In the genomic region with DNA sequence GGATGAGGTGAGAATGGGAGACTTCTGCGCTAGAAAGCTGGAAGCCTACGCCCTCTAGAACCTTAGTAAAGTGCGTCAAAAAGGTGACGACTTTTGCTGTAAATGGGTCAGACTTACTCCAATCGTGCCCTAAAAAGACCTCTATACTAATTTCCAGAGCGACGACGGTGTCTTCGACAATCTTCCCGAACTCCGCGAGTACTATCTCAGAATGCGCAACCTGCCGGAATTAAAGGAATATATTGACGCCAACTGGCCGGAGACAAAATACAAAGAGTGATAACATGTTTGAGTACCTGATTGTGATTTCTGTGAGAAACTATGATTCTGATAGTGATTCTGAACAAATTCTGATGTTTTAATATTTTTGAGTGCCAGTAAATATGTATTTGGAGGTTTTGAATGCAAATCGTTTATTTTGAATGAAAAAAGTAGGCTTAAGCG, we compare ENCODE assay signal across 3 worm cellular contexts.
TF ChIP-seq lines count a peak whose summit lies in the region.

No protein-coding gene starts in this region.

TF ChIP-seq in whole organism, L1 larva, 84 proteins besides CTCF, POLR2A, EP300 and RAD21 (continued from another document):
- TF ChIP-seq aly-2 (tag; optimal IDR thresholded peaks at IDR 0.05; lab: Kevin White, UChicago) (peak; percentile 63), efl-1 (optimal IDR thresholded peaks at IDR 0.05; lab: Kevin White, UChicago) (peak; percentile 11 to 32), efl-1 (GFP tag; optimal IDR thresholded peaks at IDR 0.05 in 1 of 2; lab: Kevin White, UChicago) (no peak), unc-62 (GFP tag; optimal IDR thresholded peaks at IDR 0.05; lab: Kevin White, UChicago) (no peak), lin-15B (tag; optimal IDR thresholded peaks at IDR 0.05; lab: Kevin White, UChicago) (no peak), ceh-88 (GFP tag; IDR thresholded peaks at IDR 0.05; lab: Robert Waterston, UW) (no peak), nhr-47 (tag; optimal IDR thresholded peaks at IDR 0.05; lab: Kevin White, UChicago) (peak; percentile 33), nhr-11 (tag; optimal IDR thresholded peaks at IDR 0.05; lab: Kevin White, UChicago) (no peak), unc-30 (tag; optimal IDR thresholded peaks at IDR 0.05; lab: Kevin White, UChicago) (no peak), nhr-19 (GFP tag; conservative IDR thresholded peaks at IDR 0.05; lab: Robert Waterston, UW) (peak; percentile 35; the same call in 1 of the 2 replicates), nhr-71 (tag; optimal IDR thresholded peaks at IDR 0.05; lab: Kevin White, UChicago) (peak; percentile 69), elt-3 (tag; optimal IDR thresholded peaks at IDR 0.05; lab: Kevin White, UChicago) (peak in 2 of 6 experiments; percentile 28 to 31), mab-9 (GFP tag; IDR thresholded peaks at IDR 0.05; lab: Robert Waterston, UW) (no peak), ama-1 (optimal IDR thresholded peaks at IDR 0.05; lab: Kevin White, UChicago) (peak; percentile 12)
TF ChIP-seq in whole organism, L1 larva: peak in this region for 16.

TF ChIP-seq in whole organism, L2 larva, 48 proteins besides CTCF, POLR2A, EP300 and RAD21 (continued from another document):
- no peak for TF ChIP-seq F13H6.1 (tag; optimal IDR thresholded peaks at IDR 0.05; lab: Kevin White, UChicago)
- no peak for TF ChIP-seq zag-1 (tag; optimal IDR thresholded peaks at IDR 0.05; lab: Kevin White, UChicago)
- TF ChIP-seq lsy-2 (tag; optimal IDR thresholded peaks at IDR 0.05; lab: Kevin White, UChicago), result no peak
- no peak for TF ChIP-seq nhr-10 (tag; optimal IDR thresholded peaks at IDR 0.05; lab: Kevin White, UChicago)
- no peak for TF ChIP-seq ceh-16 (tag; optimal IDR thresholded peaks at IDR 0.05; lab: Kevin White, UChicago)
- TF ChIP-seq mdl-1 (tag; optimal IDR thresholded peaks at IDR 0.05; lab: Kevin White, UChicago), result no peak
- no peak for TF ChIP-seq mab-5 (tag; optimal IDR thresholded peaks at IDR 0.05; lab: Kevin White, UChicago)
- TF ChIP-seq fos-1 (tag; optimal IDR thresholded peaks at IDR 0.05; lab: Kevin White, UChicago), result no peak
- TF ChIP-seq snpc-4 (tag; optimal IDR thresholded peaks at IDR 0.05; lab: Kevin White, UChicago), result no peak
- no peak for TF ChIP-seq aly-2 (tag; optimal IDR thresholded peaks at IDR 0.05; lab: Kevin White, UChicago)
- TF ChIP-seq C34F6.9 (tag; optimal IDR thresholded peaks at IDR 0.05; lab: Kevin White, UChicago), result no peak
- TF ChIP-seq nhr-21 (tag; optimal IDR thresholded peaks at IDR 0.05; lab: Kevin White, UChicago), result peak; percentile 26

TF ChIP-seq in whole organism, L4 larva, 104 proteins besides CTCF, POLR2A, EP300 and RAD21 (continued from another document):
- TF ChIP-seq rbr-2 (tag; optimal IDR thresholded peaks at IDR 0.05; lab: Kevin White, UChicago) (no peak), hif-1 (tag; optimal IDR thresholded peaks at IDR 0.05; lab: Kevin White, UChicago) (no peak), dve-1 (tag; optimal IDR thresholded peaks at IDR 0.05; lab: Kevin White, UChicago; ENCODE audit: insufficient read depth) (no peak), zip-2 (tag; optimal IDR thresholded peaks at IDR 0.05; lab: Kevin White, UChicago) (no peak), F37D6.2 (tag; optimal IDR thresholded peaks at IDR 0.05; lab: Kevin White, UChicago) (no peak), egl-27 (tag; optimal IDR thresholded peaks at IDR 0.05; lab: Kevin White, UChicago) (no peak), mdl-1 (tag; optimal IDR thresholded peaks at IDR 0.05; lab: Kevin White, UChicago) (no peak), nhr-25 (tag; optimal IDR thresholded peaks at IDR 0.05; lab: Kevin White, UChicago; ENCODE audit: borderline replicate concordance, insufficient read depth) (peak; percentile 32), zfp-2 (tag; optimal IDR thresholded peaks at IDR 0.05; lab: Kevin White, UChicago) (no peak), daf-12 (tag; optimal IDR thresholded peaks at IDR 0.05; lab: Kevin White, UChicago) (no peak), aha-1 (tag; lab: Kevin White, UChicago) (peak; percentile 73), arid-1 (GFP tag; conservative IDR thresholded peaks at IDR 0.05; lab: Robert Waterston, UW) (no peak), unc-130 (GFP tag; optimal IDR thresholded peaks at IDR 0.05; lab: Kevin White, UChicago) (no peak), zag-1 (tag; optimal IDR thresholded peaks at IDR 0.05; lab: Kevin White, UChicago) (no peak), mes-2 (tag; optimal IDR thresholded peaks at IDR 0.05; lab: Kevin White, UChicago; ENCODE audit: poor library complexity, severe bottlenecking) (peak; percentile 6), dpl-1 (GFP tag; optimal IDR thresholded peaks at IDR 0.05; lab: Kevin White, UChicago) (no peak), F10B5.3 (tag; optimal IDR thresholded peaks at IDR 0.05; lab: Kevin White, UChicago) (no peak), pha-4 (GFP tag; IDR thresholded peaks at IDR 0.05; lab: Robert Waterston, UW) (no peak), pha-4 (tag; optimal IDR thresholded peaks at IDR 0.05; lab: Kevin White, UChicago) (no peak), lin-39 (tag; optimal IDR thresholded peaks at IDR 0.05; lab: Kevin White, UChicago) (no peak), nhr-42 (GFP tag; IDR thresholded peaks at IDR 0.05; lab: Robert Waterston, UW) (no peak), F49E8.2 (tag; optimal IDR thresholded peaks at IDR 0.05; lab: Kevin White, UChicago; ENCODE audit: borderline replicate concordance) (no peak), set-16 (GFP tag; IDR thresholded peaks at IDR 0.05; lab: Robert Waterston, UW) (no peak), zip-11 (GFP tag; IDR thresholded peaks at IDR 0.05; lab: Robert Waterston, UW) (no peak), nhr-10 (tag; optimal IDR thresholded peaks at IDR 0.05; lab: Kevin White, UChicago) (peak; percentile 31)
